Worm (Caenorhabditis elegans): ENCODE results near the gene pfd-4.

The pfd-4 gene

DNA sequence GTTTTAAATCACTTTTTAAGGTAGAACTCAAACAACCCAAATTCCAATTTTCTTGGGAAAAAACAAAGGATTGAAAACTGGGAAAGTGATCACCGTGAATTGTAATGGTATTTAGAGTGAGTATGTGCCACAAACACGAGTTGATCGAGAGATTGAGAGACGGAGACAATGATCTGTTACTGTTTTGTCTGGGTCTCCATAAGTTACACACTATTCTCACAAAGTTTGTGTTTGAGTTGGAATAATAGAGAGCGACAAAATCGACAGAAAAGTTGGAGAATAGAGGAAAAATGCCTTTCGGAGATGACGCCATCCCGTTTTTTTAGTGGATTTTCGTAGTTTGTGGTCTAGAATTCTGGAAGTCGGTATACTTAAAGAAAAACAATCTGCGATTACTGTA, 43.7 kb upstream of the pfd-4 start, which contains the start of gene nhr-7:
TSS of gene nhr-7 (minus strand) at position 101 of the 400 bp plus-strand sequence.
- TF ChIP-seq nhr-129 (tag; optimal IDR thresholded peaks at IDR 0.05) (peak; percentile 32), peb-1 (tag; optimal IDR thresholded peaks at IDR 0.05) (no peak)

DNA sequence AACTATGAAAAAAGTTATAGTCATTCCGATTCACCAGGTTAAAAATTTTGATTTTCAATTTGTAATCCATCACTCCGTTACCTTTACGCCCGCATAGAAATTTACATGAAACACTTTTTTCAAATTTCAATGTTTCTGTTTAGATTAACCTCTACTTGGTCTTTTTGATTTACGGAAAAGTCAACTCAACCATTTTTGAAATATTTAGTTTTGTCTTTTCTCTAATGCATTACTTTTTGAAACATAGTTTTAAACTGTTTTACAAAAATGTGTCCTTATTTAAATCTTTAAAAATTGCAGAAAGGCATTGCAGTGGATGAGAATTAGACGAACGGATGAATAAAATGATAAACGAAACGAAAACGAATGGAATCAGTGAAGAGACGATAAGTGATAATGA, 41.9 kb upstream of the pfd-4 start, which contains the start of gene gtl-2:
TSS of gene gtl-2 (plus strand) at position 301 of the 400 bp plus-strand sequence.
- TF ChIP-seq mab-5 (tag; optimal IDR thresholded peaks at IDR 0.05) (no peak), zag-1 (tag; optimal IDR thresholded peaks at IDR 0.05) (no peak), unc-55 (GFP tag; optimal IDR thresholded peaks at IDR 0.05) (no peak), alr-1 (tag; optimal IDR thresholded peaks at IDR 0.05) (no peak), sma-3 (GFP tag; optimal IDR thresholded peaks at IDR 0.05) (no peak), sem-4 (tag; optimal IDR thresholded peaks at IDR 0.05) (no peak), dmd-4 (tag; optimal IDR thresholded peaks at IDR 0.05) (no peak), ceh-16 (tag; optimal IDR thresholded peaks at IDR 0.05) (no peak), ZK546.5 (tag; optimal IDR thresholded peaks at IDR 0.05) (no peak), blmp-1 (tag; optimal IDR thresholded peaks at IDR 0.05; ENCODE audit: insufficient read depth) (no peak), unc-39 (tag; optimal IDR thresholded peaks at IDR 0.05) (no peak), mbf-1 (tag; optimal IDR thresholded peaks at IDR 0.05) (no peak)

DNA sequence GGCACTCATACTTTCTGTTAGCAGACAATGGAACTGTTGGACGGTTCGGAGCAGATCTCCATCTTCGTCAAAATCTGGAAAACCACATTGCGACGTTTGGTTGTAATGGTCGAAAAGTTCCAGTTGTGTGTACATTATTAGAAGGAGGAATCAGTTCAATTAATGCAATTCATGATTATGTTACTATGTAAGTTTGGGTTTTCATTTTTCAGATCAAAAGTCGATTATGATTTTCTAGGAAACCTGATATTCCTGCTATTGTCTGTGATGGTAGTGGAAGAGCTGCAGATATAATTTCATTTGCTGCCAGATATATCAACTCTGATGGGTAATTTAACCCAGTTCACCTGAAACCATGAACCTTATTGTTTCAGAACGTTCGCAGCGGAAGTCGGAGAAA, 39.0 kb upstream of the pfd-4 start:
- TF ChIP-seq blmp-1 (tag; optimal IDR thresholded peaks at IDR 0.05; ENCODE audit: insufficient read depth) = no peak
- no peak for TF ChIP-seq gmeb-1 (tag; optimal IDR thresholded peaks at IDR 0.05)
- no peak for TF ChIP-seq zag-1 (tag; optimal IDR thresholded peaks at IDR 0.05)
- no peak for TF ChIP-seq snpc-4 (tag; optimal IDR thresholded peaks at IDR 0.05)
- TF ChIP-seq sma-3 (GFP tag; optimal IDR thresholded peaks at IDR 0.05) = no peak
- no peak for TF ChIP-seq ama-1 (optimal IDR thresholded peaks at IDR 0.05)
- TF ChIP-seq nhr-12 (tag; optimal IDR thresholded peaks at IDR 0.05) = no peak
- TF ChIP-seq Y55F3AM.14 (GFP tag; optimal IDR thresholded peaks at IDR 0.05) = no peak
- no peak for TF ChIP-seq nhr-25 (tag; optimal IDR thresholded peaks at IDR 0.05)
- no peak for TF ChIP-seq peb-1 (tag; optimal IDR thresholded peaks at IDR 0.05)
- TF ChIP-seq ztf-11 (tag; optimal IDR thresholded peaks at IDR 0.05) = no peak
- no peak for TF ChIP-seq lin-13 (GFP tag; optimal IDR thresholded peaks at IDR 0.05)
- no peak for TF ChIP-seq nhr-21 (tag; optimal IDR thresholded peaks at IDR 0.05)
- TF ChIP-seq alr-1 (tag; optimal IDR thresholded peaks at IDR 0.05) = no peak
- TF ChIP-seq lin-39 (tag; optimal IDR thresholded peaks at IDR 0.05) = no peak
- TF ChIP-seq nhr-6 (tag; optimal IDR thresholded peaks at IDR 0.05) = no peak
- TF ChIP-seq nhr-11 (tag; optimal IDR thresholded peaks at IDR 0.05) = no peak
- TF ChIP-seq elt-3 (tag; optimal IDR thresholded peaks at IDR 0.05) = no peak

DNA sequence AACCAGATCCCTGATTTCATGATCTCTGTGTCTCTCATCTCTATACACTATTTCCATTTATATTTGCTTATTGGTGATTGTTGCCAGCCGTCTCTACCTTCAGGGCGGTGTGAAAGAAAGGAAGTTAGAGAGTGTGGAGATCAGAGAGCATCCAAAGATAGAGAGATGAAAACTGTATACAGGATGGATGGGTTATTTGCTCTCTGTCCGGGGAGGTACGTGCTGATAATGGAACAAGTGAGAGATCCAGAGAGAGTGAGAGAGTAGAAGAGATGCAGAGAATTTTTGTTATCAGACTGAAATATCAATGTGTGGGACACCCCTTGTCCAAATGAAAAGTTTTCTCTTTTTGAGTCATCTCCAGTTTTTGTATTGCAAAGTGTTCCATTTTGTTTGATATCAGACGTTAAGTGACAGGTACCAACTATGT, 30.9 kb upstream of the pfd-4 start:
- no peak for TF ChIP-seq dmd-4 (tag; optimal IDR thresholded peaks at IDR 0.05)
- TF ChIP-seq nhr-21 (tag; optimal IDR thresholded peaks at IDR 0.05) = no peak
- TF ChIP-seq sma-9 (GFP tag; optimal IDR thresholded peaks at IDR 0.05) = peak; percentile 50
- TF ChIP-seq sma-9 (tag; optimal IDR thresholded peaks at IDR 0.05) = no peak
- TF ChIP-seq mdl-1 (tag; optimal IDR thresholded peaks at IDR 0.05) = no peak
- TF ChIP-seq C34F6.9 (tag; optimal IDR thresholded peaks at IDR 0.05) = no peak
- no peak for TF ChIP-seq zag-1 (tag; optimal IDR thresholded peaks at IDR 0.05)
- TF ChIP-seq nhr-237 (tag; optimal IDR thresholded peaks at IDR 0.05) = no peak
- TF ChIP-seq nhr-23 (tag; optimal IDR thresholded peaks at IDR 0.05) = no peak
- no peak for TF ChIP-seq ama-1 (optimal IDR thresholded peaks at IDR 0.05)
- TF ChIP-seq gmeb-1 (tag; optimal IDR thresholded peaks at IDR 0.05) = peak; percentile 33
- no peak for TF ChIP-seq ztf-4 (tag; optimal IDR thresholded peaks at IDR 0.05)
- no peak for TF ChIP-seq blmp-1 (tag; optimal IDR thresholded peaks at IDR 0.05; ENCODE audit: insufficient read depth)
- TF ChIP-seq unc-39 (tag; optimal IDR thresholded peaks at IDR 0.05) = no peak
- no peak for TF ChIP-seq lsy-2 (tag; optimal IDR thresholded peaks at IDR 0.05)
- TF ChIP-seq lin-39 (tag; optimal IDR thresholded peaks at IDR 0.05) = no peak
- TF ChIP-seq nhr-77 (tag; optimal IDR thresholded peaks at IDR 0.05) = no peak
- no peak for TF ChIP-seq unc-55 (GFP tag; optimal IDR thresholded peaks at IDR 0.05)
- TF ChIP-seq fos-1 (tag; optimal IDR thresholded peaks at IDR 0.05) = peak; percentile 97
- TF ChIP-seq F13H6.1 (tag; optimal IDR thresholded peaks at IDR 0.05) = peak; percentile 84
- no peak for TF ChIP-seq elt-1 (tag; optimal IDR thresholded peaks at IDR 0.05)
- no peak for TF ChIP-seq nhr-25 (tag; optimal IDR thresholded peaks at IDR 0.05)
- TF ChIP-seq lin-13 (GFP tag; optimal IDR thresholded peaks at IDR 0.05) = no peak
- no peak for TF ChIP-seq peb-1 (tag; optimal IDR thresholded peaks at IDR 0.05)
- no peak for TF ChIP-seq alr-1 (tag; optimal IDR thresholded peaks at IDR 0.05)
- TF ChIP-seq ceh-16 (tag; optimal IDR thresholded peaks at IDR 0.05) = no peak
- no peak for TF ChIP-seq sem-4 (tag; optimal IDR thresholded peaks at IDR 0.05)
- no peak for TF ChIP-seq lin-11 (tag; optimal IDR thresholded peaks at IDR 0.05)
- no peak for TF ChIP-seq egl-27 (tag; optimal IDR thresholded peaks at IDR 0.05)
- TF ChIP-seq nhr-6 (tag; optimal IDR thresholded peaks at IDR 0.05) = no peak
- TF ChIP-seq nhr-12 (tag; optimal IDR thresholded peaks at IDR 0.05) = no peak
- TF ChIP-seq ceh-82 (tag; optimal IDR thresholded peaks at IDR 0.05) = no peak
- TF ChIP-seq skn-1 (tag; optimal IDR thresholded peaks at IDR 0.05) = no peak
- TF ChIP-seq sma-3 (GFP tag; optimal IDR thresholded peaks at IDR 0.05) = peak; percentile 22
- no peak for TF ChIP-seq mbf-1 (tag; optimal IDR thresholded peaks at IDR 0.05)
- no peak for TF ChIP-seq ZK546.5 (tag; optimal IDR thresholded peaks at IDR 0.05)
- TF ChIP-seq nhr-129 (tag; optimal IDR thresholded peaks at IDR 0.05) = peak; percentile 17
- TF ChIP-seq ztf-1 (GFP tag; conservative IDR thresholded peaks at IDR 0.05) = no peak
- no peak for TF ChIP-seq elt-3 (tag; optimal IDR thresholded peaks at IDR 0.05)
- TF ChIP-seq aly-2 (tag; optimal IDR thresholded peaks at IDR 0.05) = no peak

Data from whole organism, L2 larva.